Worm (Caenorhabditis elegans) whole organism, L4 larva: ENCODE data around the gene Y45G12C.1.
A peak's percentile ranks its signal among the peaks of the same experiment; 100 is the strongest.

ENCODE experiments used
- F10B5.3 ChIP-seq: sonication (generic microtip); optimal IDR thresholded peaks from 2 replicates; lab custom pipeline; 2016; ENCODE audit warnings: mild to moderate bottlenecking, missing genetic modification characterization, missing compliant biosample characterization
- F26F4.8 ChIP-seq: fragments of 200-800 bp; sonication (Bioruptor generic); conservative IDR thresholded peaks from 2 replicates; pipeline ENCODE4 v1.3.6; 2022; ENCODE audit warnings: missing genetic modification characterization, missing compliant biosample characterization
- F44E2.7 ChIP-seq: fragments of 200-800 bp; sonication (Bioruptor generic); IDR thresholded peaks from 2 replicates; pipeline ENCODE4 v2.1.2; 2022; ENCODE audit warnings: missing genetic modification characterization, missing compliant biosample characterization
- F49E8.2 ChIP-seq: sonication (generic microtip); optimal IDR thresholded peaks from 2 replicates; lab custom pipeline; 2016; ENCODE audit warnings: missing compliant biosample characterization, mild to moderate bottlenecking, missing genetic modification characterization, borderline replicate concordance
- R02D3.7 ChIP-seq: fragments of 150-350 bp; sonication (generic microtip); optimal IDR thresholded peaks from 3 replicates; lab custom pipeline; 2014; ENCODE audit warnings: missing biosample characterization, missing genetic modification characterization
- T20F7.1 ChIP-seq: fragments of 200-800 bp; sonication (Bioruptor generic); optimal IDR thresholded peaks from 2 replicates; lab custom pipeline; 2018; ENCODE audit warnings: mild to moderate bottlenecking, missing genetic modification characterization, missing compliant biosample characterization
- Y105C5A.15 ChIP-seq: fragments of 200-800 bp; sonication (Bioruptor generic); IDR thresholded peaks from 2 replicates; pipeline ENCODE4 v1.3.6; 2022; ENCODE audit warnings: missing genetic modification characterization, missing compliant biosample characterization
- ZK337.2 ChIP-seq: fragments of 200-800 bp; sonication (Bioruptor generic); IDR thresholded peaks from 2 replicates; pipeline ENCODE4 v1.3.6; 2022; ENCODE audit warnings: missing genetic modification reagents, missing genetic modification characterization, missing compliant biosample characterization
- ZK546.5 ChIP-seq, 2 experiments: sonication (generic microtip); optimal IDR thresholded peaks; 2 replicates each; lab custom pipeline; 2017; ENCODE audit warnings: missing biosample characterization in 2 of 2, missing genetic modification characterization in 2 of 2
- aly-2 ChIP-seq: sonication (generic microtip); optimal IDR thresholded peaks from 2 replicates; lab custom pipeline; 2018; ENCODE audit warnings: missing biosample characterization, missing genetic modification characterization
- ama-1 ChIP-seq: fragments of 150-350 bp; optimal IDR thresholded peaks from 2 replicates; lab custom pipeline; 2014; ENCODE audit warnings: inconsistent platforms, mixed read lengths
- ces-1 ChIP-seq: fragments of 150-350 bp; sonication (generic microtip); optimal IDR thresholded peaks from 4 replicates; lab custom pipeline; 2014; ENCODE audit warnings: missing biosample characterization, missing genetic modification reagents, missing genetic modification characterization
- daf-12 ChIP-seq: fragments of 150-350 bp; optimal IDR thresholded peaks from 2 replicates; lab custom pipeline; 2014; ENCODE audit warnings: missing biosample characterization, missing genetic modification reagents, missing genetic modification characterization
- daf-19 ChIP-seq: fragments of 200-800 bp; sonication (Bioruptor generic); conservative IDR thresholded peaks from 2 replicates; pipeline ENCODE4 v1.3.6; 2022; ENCODE audit warnings: missing genetic modification characterization, missing compliant biosample characterization
- dmd-8 ChIP-seq: fragments of 200-800 bp; sonication (Bioruptor generic); IDR thresholded peaks from 2 replicates; pipeline ENCODE4 v1.3.6; 2022; ENCODE audit warnings: missing genetic modification characterization, missing compliant biosample characterization
- dmd-9 ChIP-seq: fragments of 200-800 bp; sonication (Bioruptor generic); IDR thresholded peaks from 2 replicates; pipeline ENCODE4 v1.3.6; 2022; ENCODE audit warnings: missing genetic modification reagents, missing genetic modification characterization, missing compliant biosample characterization
- dve-1 ChIP-seq: sonication (generic microtip); optimal IDR thresholded peaks from 2 replicates; lab custom pipeline; 2017; ENCODE audit warnings: antibody characterized with exemption, mild to moderate bottlenecking, missing genetic modification characterization, missing compliant biosample characterization; ENCODE audit not compliant: insufficient read depth
- fkh-10 ChIP-seq: fragments of 150-350 bp; optimal IDR thresholded peaks from 2 replicates; lab custom pipeline; 2014; ENCODE audit warnings: missing biosample characterization, missing genetic modification reagents, missing genetic modification characterization
- gei-8 ChIP-seq: fragments of 200-800 bp; sonication (Bioruptor generic); optimal IDR thresholded peaks from 2 replicates; lab custom pipeline; 2018; ENCODE audit warnings: mild to moderate bottlenecking, missing genetic modification characterization, missing compliant biosample characterization
- hlh-11 ChIP-seq: fragments of 200-800 bp; sonication (Bioruptor generic); optimal IDR thresholded peaks from 2 replicates; lab custom pipeline; 2018; ENCODE audit warnings: mild to moderate bottlenecking, missing genetic modification characterization, missing compliant biosample characterization
- hlh-30 ChIP-seq: sonication (generic microtip); optimal IDR thresholded peaks from 2 replicates; lab custom pipeline; 2017; ENCODE audit warnings: antibody characterized with exemption, mild to moderate bottlenecking, missing genetic modification characterization, missing compliant biosample characterization; ENCODE audit not compliant: insufficient read depth
- hmg-1.1 ChIP-seq: fragments of 200-800 bp; sonication (Bioruptor generic); IDR thresholded peaks from 2 replicates; pipeline ENCODE4 v1.3.6; 2022; ENCODE audit warnings: missing genetic modification reagents, missing genetic modification characterization, missing compliant biosample characterization
- jun-1 ChIP-seq: fragments of 150-350 bp; optimal IDR thresholded peaks from 2 replicates; lab custom pipeline; 2014; ENCODE audit warnings: missing biosample characterization, missing genetic modification reagents, missing genetic modification characterization
- lin-1 ChIP-seq: fragments of 200-800 bp; sonication (Bioruptor generic); IDR thresholded peaks from 2 replicates; pipeline ENCODE4 v1.3.6; 2022; ENCODE audit warnings: missing genetic modification reagents, missing genetic modification characterization, missing compliant biosample characterization
- lin-38 ChIP-seq: fragments of 200-800 bp; sonication (Bioruptor generic); IDR thresholded peaks from 2 replicates; pipeline ENCODE4 v1.3.6; 2022; ENCODE audit warnings: missing genetic modification reagents, missing genetic modification characterization, missing compliant biosample characterization
- madf-5 ChIP-seq, 2 experiments: fragments of 200-800 bp; sonication (Bioruptor generic); IDR thresholded peaks; 2 replicates each; pipeline ENCODE4 v1.3.6; 2022; ENCODE audit warnings: missing compliant biosample characterization in 2 of 2, missing genetic modification characterization in 2 of 2
- mdl-1 ChIP-seq, 2 experiments: fragments of 150-350 bp in 1 of 2; sonication (generic microtip) in 1 of 2; optimal IDR thresholded peaks; 2 replicates each; lab custom pipeline; 2014 to 2017; ENCODE audit warnings: missing biosample characterization in 2 of 2, missing genetic modification characterization in 2 of 2
- mes-2 ChIP-seq: sonication (generic microtip); optimal IDR thresholded peaks from 2 replicates; lab custom pipeline; 2016; ENCODE audit warnings: missing genotype, mild to moderate bottlenecking, missing genetic modification characterization, missing compliant biosample characterization; ENCODE audit not compliant: poor library complexity, severe bottlenecking
- mxl-2 ChIP-seq: fragments of 200-800 bp; sonication (Bioruptor generic); conservative IDR thresholded peaks from 2 replicates; pipeline ENCODE4 v1.3.6; 2022; ENCODE audit warnings: missing genetic modification reagents, missing genetic modification characterization, missing compliant biosample characterization
- mxl-3 ChIP-seq: fragments of 200-800 bp; sonication (Bioruptor generic); optimal IDR thresholded peaks from 2 replicates; lab custom pipeline; 2018; ENCODE audit warnings: mild to moderate bottlenecking, missing genetic modification characterization, missing compliant biosample characterization
- nhr-10 ChIP-seq: fragments of 150-350 bp; optimal IDR thresholded peaks from 2 replicates; lab custom pipeline; 2014; ENCODE audit warnings: missing biosample characterization, missing genetic modification characterization
- nhr-11 ChIP-seq: fragments of 150-350 bp; optimal IDR thresholded peaks from 2 replicates; lab custom pipeline; 2014; ENCODE audit warnings: missing biosample characterization, missing genetic modification characterization
- nhr-111 ChIP-seq: fragments of 200-800 bp; sonication (Bioruptor generic); optimal IDR thresholded peaks from 2 replicates; lab custom pipeline; 2018; ENCODE audit warnings: mild to moderate bottlenecking, missing genetic modification characterization, missing compliant biosample characterization
- nhr-28 ChIP-seq: fragments of 150-350 bp; optimal IDR thresholded peaks from 2 replicates; lab custom pipeline; 2014; ENCODE audit warnings: missing biosample characterization, missing genetic modification characterization
- nhr-41 ChIP-seq: fragments of 200-800 bp; sonication (Bioruptor generic); IDR thresholded peaks from 2 replicates; pipeline ENCODE4 v1.3.6; 2022; ENCODE audit warnings: missing genetic modification reagents, missing genetic modification characterization, missing compliant biosample characterization
- nhr-48 ChIP-seq: sonication (generic microtip); optimal IDR thresholded peaks from 2 replicates; lab custom pipeline; 2016; ENCODE audit warnings: mild to moderate bottlenecking, missing genetic modification characterization, missing compliant biosample characterization
- nhr-6 ChIP-seq: fragments of 150-350 bp; optimal IDR thresholded peaks from 2 replicates; lab custom pipeline; 2014; ENCODE audit warnings: missing biosample characterization, missing genetic modification characterization
- nhr-76 ChIP-seq: fragments of 150-350 bp; optimal IDR thresholded peaks from 2 replicates; lab custom pipeline; 2014; ENCODE audit warnings: missing biosample characterization, missing genetic modification characterization
- pha-4 ChIP-seq, 2 experiments: fragments of 150-350 bp in 1 of 2; fragments of 200-800 bp in 1 of 2; sonication (Bioruptor generic) in 1 of 2; IDR thresholded peaks in 1 of 2; optimal IDR thresholded peaks in 1 of 2; 2 replicates each; pipeline versions ENCODE4 v1.3.6 to Lab custom; 2014 to 2022; ENCODE audit warnings: missing genetic modification characterization in 2 of 2, missing genetic modification reagents in 2 of 2, missing biosample characterization in 1 of 2, missing compliant biosample characterization in 1 of 2
- php-3 ChIP-seq: fragments of 200-800 bp; sonication (Bioruptor generic); IDR thresholded peaks from 2 replicates; pipeline ENCODE4 v1.3.6; 2022; ENCODE audit warnings: missing genetic modification reagents, missing genetic modification characterization, missing compliant biosample characterization
- rbr-2 ChIP-seq: sonication (generic microtip); optimal IDR thresholded peaks from 2 replicates; lab custom pipeline; 2016; ENCODE audit warnings: missing genotype, missing genetic modification characterization, missing compliant biosample characterization
- saeg-2 ChIP-seq: fragments of 200-800 bp; sonication (Bioruptor generic); IDR thresholded peaks from 2 replicates; pipeline ENCODE4 v1.3.6; 2022; ENCODE audit warnings: missing genetic modification reagents, missing genetic modification characterization, missing compliant biosample characterization
- sdz-12 ChIP-seq: fragments of 200-800 bp; sonication (Bioruptor generic); optimal IDR thresholded peaks from 2 replicates; lab custom pipeline; 2018; ENCODE audit warnings: mild to moderate bottlenecking, missing genetic modification characterization, missing compliant biosample characterization
- skn-1 ChIP-seq: fragments of 150-350 bp; optimal IDR thresholded peaks from 2 replicates; lab custom pipeline; 2014; ENCODE audit warnings: missing biosample characterization, missing genetic modification characterization
- snpc-1.2 ChIP-seq: fragments of 200-800 bp; sonication (Bioruptor generic); IDR thresholded peaks from 2 replicates; pipeline ENCODE4 v1.3.6; 2022; ENCODE audit warnings: missing genetic modification reagents, missing genetic modification characterization, missing compliant biosample characterization
- spr-1 ChIP-seq: sonication (generic microtip); optimal IDR thresholded peaks from 2 replicates; lab custom pipeline; 2016; ENCODE audit warnings: mild to moderate bottlenecking, missing genetic modification characterization, missing compliant biosample characterization
- unc-62 ChIP-seq, 3 experiments: fragments of 150-350 bp in 1 of 3; sonication (generic microtip); optimal IDR thresholded peaks in 2 of 3; peaks in 1 of 3; 1 replicate in 1 of 3; 2 replicates in 2 of 3; lab custom pipeline; 2014 to 2017; ENCODE audit warnings: missing biosample characterization in 3 of 3, missing genetic modification characterization in 3 of 3, missing genetic modification reagents in 3 of 3, missing genotype in 1 of 3
- vab-7 ChIP-seq: fragments of 200-800 bp; sonication (Bioruptor generic); IDR thresholded peaks from 2 replicates; pipeline ENCODE4 v1.3.6; 2022; ENCODE audit warnings: missing genetic modification reagents, missing genetic modification characterization, missing compliant biosample characterization
- zag-1 ChIP-seq: fragments of 150-350 bp; optimal IDR thresholded peaks from 2 replicates; lab custom pipeline; 2014; ENCODE audit warnings: missing biosample characterization, missing genetic modification characterization
- zfp-3 ChIP-seq: fragments of 200-800 bp; sonication (Bioruptor generic); conservative IDR thresholded peaks from 2 replicates; pipeline ENCODE4 v1.3.6; 2022; ENCODE audit warnings: missing genetic modification reagents, missing genetic modification characterization, missing compliant biosample characterization

Y45G12C.1 gene

ce11 chrV:2600543-2600942 lies 35.1 kb downstream of the Y45G12C.1 start (continued):
- TF ChIP-seq mxl-3 (GFP tag; lab: Kevin White, UChicago) (peak; percentile 8), ZK546.5 (tag; optimal IDR thresholded peaks at IDR 0.05; lab: Kevin White, UChicago) (no peak), nhr-76 (tag; lab: Kevin White, UChicago) (no peak), madf-5 (GFP tag; IDR thresholded peaks at IDR 0.05; lab: Robert Waterston, UW) (no peak), F44E2.7 (GFP tag; lab: Robert Waterston, UW) (no peak), unc-62 (GFP tag; optimal IDR thresholded peaks at IDR 0.05 in 1 of 2; lab: Kevin White, UChicago) (peak in 1 of 2 experiments; percentile 98), unc-62 (tag; optimal IDR thresholded peaks at IDR 0.05; lab: Kevin White, UChicago) (no peak), ces-1 (GFP tag; lab: Kevin White, UChicago) (no peak), pha-4 (GFP tag; IDR thresholded peaks at IDR 0.05; lab: Robert Waterston, UW) (peak; percentile 93), pha-4 (tag; optimal IDR thresholded peaks at IDR 0.05; lab: Kevin White, UChicago) (peak; percentile 16), skn-1 (tag; lab: Kevin White, UChicago) (no peak), aly-2 (tag; lab: Kevin White, UChicago) (no peak), vab-7 (GFP tag; lab: Robert Waterston, UW) (peak; percentile 83), nhr-11 (tag; lab: Kevin White, UChicago) (peak; percentile 56), dmd-9 (GFP tag; lab: Robert Waterston, UW) (peak; percentile 69), php-3 (GFP tag; lab: Robert Waterston, UW) (no peak), sdz-12 (GFP tag; lab: Kevin White, UChicago) (no peak), jun-1 (tag; lab: Kevin White, UChicago) (no peak), T20F7.1 (GFP tag; lab: Kevin White, UChicago) (no peak), F10B5.3 (tag; lab: Kevin White, UChicago) (peak; percentile 36), rbr-2 (tag; lab: Kevin White, UChicago) (peak; percentile 90), nhr-48 (tag; lab: Kevin White, UChicago) (peak; percentile 40), gei-8 (GFP tag; lab: Kevin White, UChicago) (no peak), hmg-1.1 (GFP tag; lab: Robert Waterston, UW) (peak; percentile 96), ZK337.2 (GFP tag; lab: Robert Waterston, UW) (peak; percentile 72), mes-2 (tag; lab: Kevin White, UChicago) (peak; percentile 91), daf-12 (tag; lab: Kevin White, UChicago) (no peak), hlh-11 (peak; percentile 72), mdl-1 (tag; optimal IDR thresholded peaks at IDR 0.05; lab: Kevin White, UChicago) (no peak), nhr-6 (tag; lab: Kevin White, UChicago) (peak; percentile 27), nhr-111 (GFP tag; lab: Kevin White, UChicago) (no peak), nhr-41 (GFP tag; lab: Robert Waterston, UW) (no peak), snpc-1.2 (GFP tag; lab: Robert Waterston, UW) (peak; percentile 63), mxl-2 (GFP tag; lab: Robert Waterston, UW) (0 out of 2 replicates have a peak, but pooled peaks have one; percentile 41), F49E8.2 (tag; lab: Kevin White, UChicago) (no peak), nhr-28 (tag; lab: Kevin White, UChicago) (peak; percentile 56), ama-1 (no peak), R02D3.7 (tag; lab: Kevin White, UChicago) (no peak), lin-38 (peak; percentile 99), spr-1 (tag; lab: Kevin White, UChicago) (peak; percentile 67), daf-19 (GFP tag; lab: Robert Waterston, UW) (no peak), Y105C5A.15 (no peak), F26F4.8 (GFP tag; lab: Robert Waterston, UW) (no peak), dmd-8 (GFP tag; lab: Robert Waterston, UW) (0 out of 2 replicates have a peak, but pooled peaks have one; percentile 33), lin-1 (no peak), saeg-2 (GFP tag; lab: Robert Waterston, UW) (peak; percentile 79), nhr-10 (tag; lab: Kevin White, UChicago) (no peak), zag-1 (no peak), hlh-30 (tag; lab: Kevin White, UChicago) (peak; percentile 18), fkh-10 (GFP tag; lab: Kevin White, UChicago) (peak; percentile 39), dve-1 (tag; lab: Kevin White, UChicago) (peak; percentile 81), zfp-3 (GFP tag; lab: Robert Waterston, UW) (peak; percentile 89)
